Fruit fly (Drosophila melanogaster) whole organism, embryonic: ENCODE data around the gene CG46459.

ENCODE experiments used
- CG11560 ChIP-seq: fragments of 200-800 bp; sonication (Bioruptor generic); IDR thresholded peaks from 3 replicates; pipeline ENCODE4 v1.3.6; 2022; ENCODE audit warnings: missing biosample characterization, missing genetic modification characterization
- CG11695 ChIP-seq: fragments of 200-800 bp; sonication (Bioruptor generic); IDR thresholded peaks from 3 replicates; pipeline ENCODE4 v1.3.6; 2022; ENCODE audit warnings: missing biosample characterization, missing genetic modification characterization
- CG14710 ChIP-seq: fragments of 200-800 bp; sonication (Bioruptor generic); optimal IDR thresholded peaks from 3 replicates; lab custom pipeline; 2019; ENCODE audit warnings: missing biosample characterization, mild to moderate bottlenecking, missing genetic modification characterization, moderate library complexity
- CG34376 ChIP-seq: fragments of 200-800 bp; sonication (Bioruptor generic); optimal IDR thresholded peaks from 2 replicates; lab custom pipeline; 2018; ENCODE audit warnings: missing biosample characterization, mild to moderate bottlenecking, missing genetic modification characterization
- Fer1 ChIP-seq: fragments of 200-800 bp; sonication (Bioruptor generic); optimal IDR thresholded peaks from 2 replicates; lab custom pipeline; 2017; ENCODE audit warnings: missing biosample characterization, mild to moderate bottlenecking, missing genetic modification characterization
- H2.0 ChIP-seq: fragments of 200-800 bp; sonication (Bioruptor generic); IDR thresholded peaks from 2 replicates; pipeline ENCODE4 v1.3.6; 2022; ENCODE audit warnings: missing biosample characterization, missing genetic modification characterization
- chn ChIP-seq: fragments of 200-800 bp; sonication (Bioruptor generic); optimal IDR thresholded peaks from 2 replicates; lab custom pipeline; 2016; ENCODE audit warnings: missing biosample characterization, missing genetic modification characterization
- danr ChIP-seq: fragments of 200-800 bp; sonication (Bioruptor generic); IDR thresholded peaks from 2 replicates; pipeline ENCODE4 v1.3.6; 2022; ENCODE audit warnings: missing biosample characterization, missing genetic modification characterization
- gro ChIP-seq: fragments of 200-800 bp; sonication (Bioruptor generic); optimal IDR thresholded peaks from 2 replicates; lab custom pipeline; 2016; ENCODE audit warnings: missing biosample characterization, missing genetic modification characterization
- insv ChIP-seq, 2 experiments: fragments of 200-800 bp; sonication (Bioruptor generic); optimal IDR thresholded peaks; 3 replicates each; lab custom pipeline; 2016 to 2018; ENCODE audit warnings: missing biosample characterization in 2 of 2, missing genetic modification characterization in 2 of 2
- nmo ChIP-seq: fragments of 200-800 bp; sonication (Bioruptor generic); optimal IDR thresholded peaks from 2 replicates; lab custom pipeline; 2018; ENCODE audit warnings: missing biosample characterization, mild to moderate bottlenecking, missing genetic modification characterization, moderate library complexity
- pros ChIP-seq: fragments of 200-800 bp; sonication (Bioruptor generic); optimal IDR thresholded peaks from 3 replicates; lab custom pipeline; 2019; ENCODE audit warnings: missing biosample characterization, mild to moderate bottlenecking, missing genetic modification characterization, moderate library complexity
- scrt ChIP-seq: fragments of 200-800 bp; sonication (Bioruptor generic); optimal IDR thresholded peaks from 2 replicates; lab custom pipeline; 2018; ENCODE audit warnings: missing biosample characterization, mild to moderate bottlenecking, missing genetic modification characterization, moderate library complexity

DNA sequence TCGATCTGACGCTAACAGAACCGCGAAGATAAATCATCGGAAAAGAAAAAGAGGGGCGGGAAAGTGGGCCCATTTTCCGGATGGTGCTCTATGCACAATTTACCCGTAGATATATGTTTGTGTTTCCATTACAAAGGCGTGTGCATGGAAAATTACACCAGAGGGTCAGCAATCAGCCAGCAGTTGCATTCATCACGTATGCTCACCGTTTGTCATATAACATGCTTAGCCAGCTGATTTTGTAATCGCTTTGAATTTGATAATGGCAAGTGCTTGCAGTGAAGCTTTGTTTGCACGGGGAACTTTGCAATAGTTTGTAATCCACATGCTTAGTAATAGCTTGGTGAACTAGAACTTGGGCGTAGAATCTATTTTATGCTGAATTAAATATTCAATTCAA lies 16.5 kb upstream of the CG46459 start:
- TF ChIP-seq CG11560 (no peak), Fer1 (GFP tag; lab: Kevin White, UChicago) (no peak), insv (GFP tag; optimal IDR thresholded peaks at IDR 0.05; lab: Kevin White, UChicago) (no peak), chn (GFP tag; lab: Kevin White, UChicago) (no peak), CG11695 (GFP tag; lab: Robert Waterston, UW) (no peak), CG34376 (GFP tag; lab: Kevin White, UChicago) (no peak), scrt (GFP tag; lab: Kevin White, UChicago) (no peak), CG14710 (tag; lab: Kevin White, UChicago) (no peak), gro (GFP tag; lab: Kevin White, UChicago) (no peak), danr (GFP tag; lab: Robert Waterston, UW) (no peak), nmo (GFP tag; lab: Kevin White, UChicago) (no peak), pros (no peak), H2.0 (no peak)
